Worm (Caenorhabditis elegans): Measurements from ENCODE around the gene H11L12.1.

The H11L12.1 gene

DNA sequence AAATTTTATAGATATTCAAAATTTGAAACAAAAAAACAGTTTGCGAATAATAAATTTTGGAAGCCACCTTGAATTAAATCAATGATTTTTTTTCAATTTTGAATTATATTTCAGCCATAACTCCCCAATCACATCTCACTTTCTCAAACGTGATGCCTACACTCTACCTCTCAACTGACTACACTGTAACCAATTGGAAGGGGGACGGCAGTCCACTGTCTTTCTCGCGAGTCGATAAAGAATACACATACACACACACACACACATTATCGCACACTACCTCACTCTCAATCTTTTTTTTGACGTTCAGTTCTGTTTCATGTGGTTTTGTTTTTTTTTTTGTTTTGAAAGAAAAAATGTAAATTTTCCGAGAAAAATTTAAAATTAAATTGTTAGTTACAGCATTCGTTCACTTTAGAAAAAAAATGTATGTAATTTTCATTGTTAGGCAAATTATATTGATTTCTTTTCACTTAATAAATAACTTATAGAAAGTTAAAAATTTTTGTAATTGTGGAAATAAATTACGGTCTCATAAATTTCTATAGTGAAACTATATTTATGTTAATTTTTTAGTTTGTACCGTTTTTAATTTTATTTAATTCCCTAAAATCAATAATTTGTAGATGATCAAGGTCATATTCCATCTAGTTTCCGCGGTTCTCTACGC, 3.0 kb upstream of the H11L12.1 start, which contains the start of gene cTel55X.1 (continued):
- TF ChIP-seq unc-130 (GFP tag; optimal IDR thresholded peaks at IDR 0.05) (no peak), nhr-76 (tag; optimal IDR thresholded peaks at IDR 0.05) (no peak), arid-1 (GFP tag; conservative IDR thresholded peaks at IDR 0.05) (no peak), egl-43 (GFP tag; IDR thresholded peaks at IDR 0.05) (no peak), tag-97 (GFP tag; IDR thresholded peaks at IDR 0.05) (no peak), Y75B8A.6 (GFP tag; IDR thresholded peaks at IDR 0.05) (no peak), mdl-1 (tag; optimal IDR thresholded peaks at IDR 0.05) (peak in 1 of 2 experiments; percentile 35), ZK337.2 (GFP tag; IDR thresholded peaks at IDR 0.05) (no peak), nhr-102 (tag; optimal IDR thresholded peaks at IDR 0.05) (no peak), tra-1 (GFP tag; IDR thresholded peaks at IDR 0.05) (no peak), set-16 (GFP tag; IDR thresholded peaks at IDR 0.05) (no peak), madf-9 (GFP tag; conservative IDR thresholded peaks at IDR 0.05) (no peak), mxl-3 (GFP tag; optimal IDR thresholded peaks at IDR 0.05) (no peak), lin-39 (tag; optimal IDR thresholded peaks at IDR 0.05) (no peak), hlh-30 (tag; optimal IDR thresholded peaks at IDR 0.05; ENCODE audit: insufficient read depth) (peak; percentile 24), lin-29 (GFP tag; IDR thresholded peaks at IDR 0.05) (no peak), rbr-2 (tag; optimal IDR thresholded peaks at IDR 0.05) (no peak), ceh-28 (tag; optimal IDR thresholded peaks at IDR 0.05) (no peak), lir-3 (tag; optimal IDR thresholded peaks at IDR 0.05) (no peak), dmd-8 (GFP tag; IDR thresholded peaks at IDR 0.05) (no peak), lin-38 (GFP tag; IDR thresholded peaks at IDR 0.05) (no peak), zip-2 (tag; optimal IDR thresholded peaks at IDR 0.05) (no peak), ZK546.5 (tag; optimal IDR thresholded peaks at IDR 0.05) (no peak), D1046.2 (GFP tag; IDR thresholded peaks at IDR 0.05) (no peak), skn-1 (tag; optimal IDR thresholded peaks at IDR 0.05) (no peak), dve-1 (tag; optimal IDR thresholded peaks at IDR 0.05; ENCODE audit: insufficient read depth) (peak; percentile 68), daf-16 (GFP tag; optimal IDR thresholded peaks at IDR 0.05) (no peak), daf-16 (tag; optimal IDR thresholded peaks at IDR 0.05) (peak; percentile 53), nhr-11 (tag; optimal IDR thresholded peaks at IDR 0.05) (no peak), daf-12 (tag; optimal IDR thresholded peaks at IDR 0.05) (no peak), pqm-1 (tag; optimal IDR thresholded peaks at IDR 0.05) (peak; percentile 71), F44E2.7 (GFP tag; IDR thresholded peaks at IDR 0.05) (no peak), Y5F2A.4 (GFP tag; optimal IDR thresholded peaks at IDR 0.05) (no peak), ctbp-1 (GFP tag; IDR thresholded peaks at IDR 0.05) (no peak), mxl-2 (GFP tag; conservative IDR thresholded peaks at IDR 0.05) (no peak), F49E8.2 (tag; optimal IDR thresholded peaks at IDR 0.05; ENCODE audit: borderline replicate concordance) (no peak), attf-4 (tag; optimal IDR thresholded peaks at IDR 0.05) (no peak), mdt-29 (GFP tag; IDR thresholded peaks at IDR 0.05) (no peak), cey-2 (tag; optimal IDR thresholded peaks at IDR 0.05; ENCODE audit: borderline replicate concordance, insufficient read depth) (no peak), nhr-111 (GFP tag; optimal IDR thresholded peaks at IDR 0.05) (no peak), T26A8.4 (GFP tag; IDR thresholded peaks at IDR 0.05) (no peak), mep-1 (tag; optimal IDR thresholded peaks at IDR 0.05) (peak; percentile 16), php-3 (GFP tag; IDR thresholded peaks at IDR 0.05) (no peak), saeg-2 (GFP tag; IDR thresholded peaks at IDR 0.05) (no peak), aha-1 (tag) (peak; percentile 74), pha-4 (GFP tag; IDR thresholded peaks at IDR 0.05) (no peak), pha-4 (tag; optimal IDR thresholded peaks at IDR 0.05) (no peak)

Data from whole organism, L4 larva.